Fruit fly (Drosophila melanogaster): ENCODE data around the gene CG32276.

DNA sequence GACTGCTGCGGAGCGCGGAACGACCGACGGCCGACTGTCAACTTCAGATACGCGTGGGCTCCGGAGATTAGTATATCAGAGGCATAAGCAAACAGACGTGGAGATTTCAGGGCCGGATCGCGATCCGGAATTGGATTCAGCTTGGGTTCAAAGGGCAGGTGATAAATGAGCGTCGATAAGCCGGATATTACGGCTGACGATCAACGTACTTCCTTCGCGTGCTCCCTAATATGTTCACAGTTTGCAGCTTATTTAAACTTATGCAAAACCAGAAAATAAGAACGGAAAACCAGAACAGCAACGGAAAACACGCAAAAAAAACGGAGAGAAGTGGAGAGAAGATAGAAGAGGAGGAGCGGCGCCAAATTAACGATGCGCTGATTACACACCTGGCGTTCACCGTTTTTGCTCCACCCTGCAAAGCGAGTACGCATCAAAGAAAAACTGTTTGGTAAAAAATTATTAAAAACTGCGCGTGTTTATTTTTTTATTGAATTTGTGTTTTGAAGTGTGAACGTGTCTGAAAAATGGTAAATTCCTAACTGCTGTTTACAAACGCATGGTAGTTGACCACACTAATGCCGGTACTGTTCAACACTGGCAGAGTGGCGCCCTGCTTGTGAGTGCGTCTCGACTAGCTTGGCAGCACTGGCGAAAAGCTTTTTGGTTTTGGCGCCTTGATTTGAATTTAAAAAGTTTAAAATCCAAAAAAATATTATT, 40.3 kb upstream of the CG32276 start, which contains the start of gene CG17746:
- no peak for TF ChIP-seq woc (GFP tag; optimal IDR thresholded peaks at IDR 0.05)
- TF ChIP-seq pan (optimal IDR thresholded peaks at IDR 0.05): no peak
- TF ChIP-seq Dfd (GFP tag; optimal IDR thresholded peaks at IDR 0.05): no peak
- TF ChIP-seq GATAd (GFP tag; optimal IDR thresholded peaks at IDR 0.05): no peak
- no peak for TF ChIP-seq CG9705 (GFP tag; optimal IDR thresholded peaks at IDR 0.05)
- TF ChIP-seq psq (GFP tag; optimal IDR thresholded peaks at IDR 0.05): no peak
